Fruit fly (Drosophila melanogaster) whole organism, embryonic: ENCODE data around the gene haf.

ENCODE experiments used
- Adf1 ChIP-seq: fragments of 200-800 bp; sonication (Bioruptor generic); IDR thresholded peaks from 2 replicates; pipeline ENCODE4 v1.3.6; 2022; ENCODE audit warnings: missing biosample characterization, missing genetic modification characterization
- CG10267 ChIP-seq: fragments of 200-800 bp; sonication (Bioruptor generic); optimal IDR thresholded peaks from 2 replicates; lab custom pipeline; 2018; ENCODE audit warnings: missing biosample characterization, mild to moderate bottlenecking, missing genetic modification characterization, moderate library complexity
- CG10431 ChIP-seq: fragments of 200-800 bp; sonication (Bioruptor generic); optimal IDR thresholded peaks from 3 replicates; lab custom pipeline; 2018; ENCODE audit warnings: missing biosample characterization, mild to moderate bottlenecking, missing genetic modification characterization
- CG11398 ChIP-seq: fragments of 200-800 bp; sonication (Bioruptor generic); optimal IDR thresholded peaks from 2 replicates; lab custom pipeline; 2016; ENCODE audit warnings: missing biosample characterization, missing genetic modification characterization
- CG12155 ChIP-seq: fragments of 200-800 bp; sonication (Bioruptor generic); optimal IDR thresholded peaks from 3 replicates; lab custom pipeline; 2016; ENCODE audit warnings: missing biosample characterization, missing genetic modification characterization
- CG12769 ChIP-seq: fragments of 200-800 bp; sonication (Bioruptor generic); optimal IDR thresholded peaks from 2 replicates; lab custom pipeline; 2019; ENCODE audit warnings: missing biosample characterization, mild to moderate bottlenecking, missing genetic modification characterization, moderate library complexity
- CG13287 ChIP-seq: fragments of 200-800 bp; sonication (Bioruptor generic); IDR thresholded peaks from 2 replicates; pipeline ENCODE4 v1.3.6; 2022; ENCODE audit warnings: missing biosample characterization, missing genetic modification characterization; ENCODE audit not compliant: partially characterized antibody
- CG13624 ChIP-seq: fragments of 200-800 bp; sonication (Bioruptor generic); optimal IDR thresholded peaks from 2 replicates; lab custom pipeline; 2016; ENCODE audit warnings: missing biosample characterization, missing genetic modification characterization
- CG14441 ChIP-seq: fragments of 200-800 bp; sonication (Bioruptor generic); IDR thresholded peaks from 2 replicates; pipeline ENCODE4 v1.3.6; 2022; ENCODE audit warnings: missing biosample characterization, missing genetic modification characterization
- CG17568 ChIP-seq: fragments of 200-800 bp; sonication (Bioruptor generic); optimal IDR thresholded peaks from 2 replicates; lab custom pipeline; 2018; ENCODE audit warnings: missing biosample characterization, mild to moderate bottlenecking, missing genetic modification characterization, moderate library complexity
- CG2678 ChIP-seq: fragments of 200-800 bp; sonication (Bioruptor generic); optimal IDR thresholded peaks from 3 replicates; lab custom pipeline; 2019; ENCODE audit warnings: missing biosample characterization, mild to moderate bottlenecking, missing genetic modification characterization, moderate library complexity
- CG30020 ChIP-seq: fragments of 200-800 bp; optimal IDR thresholded peaks from 2 replicates; lab custom pipeline; 2019; ENCODE audit warnings: missing biosample characterization, mild to moderate bottlenecking, missing genetic modification characterization, moderate library complexity
- CG32767 ChIP-seq: fragments of 200-800 bp; sonication (Bioruptor generic); IDR thresholded peaks from 2 replicates; pipeline ENCODE4 v1.3.6; 2022; ENCODE audit warnings: missing biosample characterization, missing genetic modification characterization
- CG34224 ChIP-seq: fragments of 200-800 bp; sonication (Bioruptor generic); IDR thresholded peaks from 3 replicates; pipeline ENCODE4 v1.3.6; 2022; ENCODE audit warnings: missing biosample characterization, missing genetic modification characterization; ENCODE audit not compliant: partially characterized antibody
- CG34376 ChIP-seq: fragments of 200-800 bp; sonication (Bioruptor generic); optimal IDR thresholded peaks from 2 replicates; lab custom pipeline; 2018; ENCODE audit warnings: missing biosample characterization, mild to moderate bottlenecking, missing genetic modification characterization
- CG4282 ChIP-seq: fragments of 200-800 bp; sonication (Bioruptor generic); optimal IDR thresholded peaks from 2 replicates; lab custom pipeline; 2016; ENCODE audit warnings: missing biosample characterization, missing genetic modification characterization
- CG4360 ChIP-seq: fragments of 200-800 bp; sonication (Bioruptor generic); IDR thresholded peaks from 2 replicates; pipeline ENCODE4 v1.3.6; 2022; ENCODE audit warnings: missing biosample characterization, missing genetic modification characterization
- CG7556 ChIP-seq: fragments of 200-800 bp; sonication (Bioruptor generic); optimal IDR thresholded peaks from 2 replicates; lab custom pipeline; 2017; ENCODE audit warnings: missing biosample characterization, mild to moderate bottlenecking, missing genetic modification characterization
- CG9876 ChIP-seq: fragments of 200-800 bp; sonication (Bioruptor generic); optimal IDR thresholded peaks from 2 replicates; lab custom pipeline; 2016; ENCODE audit warnings: missing biosample characterization, missing genetic modification characterization
- Deaf1 ChIP-seq: fragments of 200-800 bp; optimal IDR thresholded peaks from 3 replicates; lab custom pipeline; 2019; ENCODE audit warnings: missing biosample characterization, mild to moderate bottlenecking, missing genetic modification characterization, moderate library complexity
- Fer1 ChIP-seq: fragments of 200-800 bp; sonication (Bioruptor generic); optimal IDR thresholded peaks from 2 replicates; lab custom pipeline; 2017; ENCODE audit warnings: missing biosample characterization, mild to moderate bottlenecking, missing genetic modification characterization
- HLH3B ChIP-seq: fragments of 200-800 bp; sonication (Bioruptor generic); IDR thresholded peaks from 2 replicates; pipeline ENCODE4 v1.3.6; 2022; ENCODE audit warnings: missing biosample characterization, missing genetic modification characterization
- HLH54F ChIP-seq: fragments of 200-800 bp; sonication (Bioruptor generic); optimal IDR thresholded peaks from 3 replicates; lab custom pipeline; 2016; ENCODE audit warnings: missing biosample characterization, missing genetic modification characterization
- HmgZ ChIP-seq: fragments of 200-800 bp; sonication (Bioruptor generic); optimal IDR thresholded peaks from 2 replicates; lab custom pipeline; 2018; ENCODE audit warnings: missing biosample characterization, mild to moderate bottlenecking, missing genetic modification characterization
- Lhr ChIP-seq: fragments of 200-800 bp; sonication (Bioruptor generic); optimal IDR thresholded peaks from 3 replicates; lab custom pipeline; 2017; ENCODE audit warnings: mild to moderate bottlenecking, missing biosample characterization, missing genetic modification reagents, missing genetic modification characterization
- Med ChIP-seq: fragments of 200-800 bp; sonication (Bioruptor generic); peaks from one replicate; lab custom pipeline; 2016; ENCODE audit warnings: missing biosample characterization, missing genetic modification characterization, mild to moderate bottlenecking, inconsistent platforms, moderate library complexity
- Nf-YB ChIP-seq: fragments of 200-800 bp; sonication (Bioruptor generic); optimal IDR thresholded peaks from 3 replicates; lab custom pipeline; 2019; ENCODE audit warnings: missing biosample characterization, mild to moderate bottlenecking, missing genetic modification characterization, moderate library complexity
- Rfx ChIP-seq: fragments of 200-800 bp; sonication (Bioruptor generic); IDR thresholded peaks from 2 replicates; pipeline ENCODE4 v1.3.6; 2022; ENCODE audit warnings: missing biosample characterization, missing genetic modification characterization
- bcd ChIP-seq: fragments of 200-800 bp; sonication (Bioruptor generic); optimal IDR thresholded peaks from 2 replicates; lab custom pipeline; 2017; ENCODE audit warnings: missing biosample characterization, mild to moderate bottlenecking, missing genetic modification characterization
- chinmo ChIP-seq: fragments of 200-800 bp; sonication (Bioruptor generic); IDR thresholded peaks from 4 replicates; pipeline ENCODE4 v1.3.6; 2022; ENCODE audit warnings: missing biosample characterization, missing genetic modification characterization; ENCODE audit not compliant: partially characterized antibody
- chm ChIP-seq: fragments of 200-800 bp; sonication (Bioruptor generic); IDR thresholded peaks from 2 replicates; pipeline ENCODE4 v1.3.6; 2022; ENCODE audit warnings: missing biosample characterization, missing genetic modification characterization
- dmrt11E ChIP-seq: fragments of 200-800 bp; sonication (Bioruptor generic); optimal IDR thresholded peaks from 3 replicates; lab custom pipeline; 2018; ENCODE audit warnings: missing biosample characterization, mild to moderate bottlenecking, missing genetic modification characterization, moderate library complexity
- eve ChIP-seq, 2 experiments: fragments of >200 bp; optimal IDR thresholded peaks; 2 replicates each; lab custom pipeline; 2017; ENCODE audit warnings: missing biosample characterization in 2 of 2, missing genetic modification characterization in 2 of 2
- gro ChIP-seq: fragments of 200-800 bp; sonication (Bioruptor generic); optimal IDR thresholded peaks from 2 replicates; lab custom pipeline; 2016; ENCODE audit warnings: missing biosample characterization, missing genetic modification characterization
- ham ChIP-seq: fragments of 200-800 bp; sonication (Bioruptor generic); IDR thresholded peaks from 2 replicates; pipeline ENCODE4 v1.3.6; 2022; ENCODE audit warnings: missing biosample characterization, missing genetic modification characterization
- hkb ChIP-seq, 2 experiments: fragments of 200-800 bp in 1 of 2; fragments of >200 bp in 1 of 2; sonication (Bioruptor generic) in 1 of 2; IDR thresholded peaks in 1 of 2; optimal IDR thresholded peaks in 1 of 2; 2 replicates each; pipeline versions ENCODE4 v1.3.6 to Lab custom; 2017 to 2022; ENCODE audit warnings: missing biosample characterization in 1 of 2, missing genetic modification characterization in 1 of 2
- lab ChIP-seq: fragments of 200-800 bp; sonication (Bioruptor generic); optimal IDR thresholded peaks from 3 replicates; lab custom pipeline; 2017; ENCODE audit warnings: missing biosample characterization, missing genetic modification characterization, mild to moderate bottlenecking, moderate library complexity, missing genetic modification reagents
- mirr ChIP-seq: fragments of 200-800 bp; sonication (Bioruptor generic); optimal IDR thresholded peaks from 3 replicates; lab custom pipeline; 2018; ENCODE audit warnings: missing biosample characterization, mild to moderate bottlenecking, missing genetic modification characterization
- pho ChIP-seq: fragments of 200-800 bp; sonication (Bioruptor generic); optimal IDR thresholded peaks from 2 replicates; lab custom pipeline; 2016; ENCODE audit warnings: missing biosample characterization, missing genetic modification characterization
- phol ChIP-seq: fragments of 200-800 bp; sonication (Bioruptor generic); optimal IDR thresholded peaks from 3 replicates; lab custom pipeline; 2018; ENCODE audit warnings: missing biosample characterization, mild to moderate bottlenecking, missing genetic modification characterization, moderate library complexity
- rib ChIP-seq: fragments of 200-800 bp; sonication (Bioruptor generic); IDR thresholded peaks from 2 replicates; pipeline ENCODE4 v1.3.6; 2022; ENCODE audit warnings: missing biosample characterization, missing genetic modification characterization
- row ChIP-seq: fragments of 200-800 bp; sonication (Bioruptor generic); IDR thresholded peaks from 3 replicates; pipeline ENCODE4 v1.3.6; 2022; ENCODE audit warnings: missing biosample characterization, missing genetic modification characterization
- so ChIP-seq: fragments of 200-800 bp; sonication (Bioruptor generic); IDR thresholded peaks from 3 replicates; pipeline ENCODE4 v1.3.6; 2022; ENCODE audit warnings: missing biosample characterization, missing genetic modification characterization
- sob ChIP-seq: fragments of 200-800 bp; sonication (Bioruptor generic); IDR thresholded peaks from 2 replicates; pipeline ENCODE4 v1.3.6; 2022; ENCODE audit warnings: missing biosample characterization, missing genetic modification characterization
- sqz ChIP-seq: fragments of 200-800 bp; sonication (Bioruptor generic); optimal IDR thresholded peaks from 3 replicates; lab custom pipeline; 2018; ENCODE audit warnings: missing biosample characterization, mild to moderate bottlenecking, missing genetic modification characterization
- unc-4 ChIP-seq: fragments of 200-800 bp; sonication (Bioruptor generic); IDR thresholded peaks from 2 replicates; pipeline ENCODE4 v1.3.6; 2022; ENCODE audit warnings: missing biosample characterization, missing genetic modification characterization; ENCODE audit not compliant: partially characterized antibody
- vvl ChIP-seq: fragments of 200-800 bp; sonication (Bioruptor generic); IDR thresholded peaks from 2 replicates; pipeline ENCODE4 v1.3.6; 2022; ENCODE audit warnings: missing biosample characterization, missing genetic modification characterization
- wor ChIP-seq: fragments of 200-800 bp; sonication (Bioruptor generic); IDR thresholded peaks from 2 replicates; pipeline ENCODE4 v1.3.6; 2022; ENCODE audit warnings: missing biosample characterization, missing genetic modification characterization

haf gene

DNA sequence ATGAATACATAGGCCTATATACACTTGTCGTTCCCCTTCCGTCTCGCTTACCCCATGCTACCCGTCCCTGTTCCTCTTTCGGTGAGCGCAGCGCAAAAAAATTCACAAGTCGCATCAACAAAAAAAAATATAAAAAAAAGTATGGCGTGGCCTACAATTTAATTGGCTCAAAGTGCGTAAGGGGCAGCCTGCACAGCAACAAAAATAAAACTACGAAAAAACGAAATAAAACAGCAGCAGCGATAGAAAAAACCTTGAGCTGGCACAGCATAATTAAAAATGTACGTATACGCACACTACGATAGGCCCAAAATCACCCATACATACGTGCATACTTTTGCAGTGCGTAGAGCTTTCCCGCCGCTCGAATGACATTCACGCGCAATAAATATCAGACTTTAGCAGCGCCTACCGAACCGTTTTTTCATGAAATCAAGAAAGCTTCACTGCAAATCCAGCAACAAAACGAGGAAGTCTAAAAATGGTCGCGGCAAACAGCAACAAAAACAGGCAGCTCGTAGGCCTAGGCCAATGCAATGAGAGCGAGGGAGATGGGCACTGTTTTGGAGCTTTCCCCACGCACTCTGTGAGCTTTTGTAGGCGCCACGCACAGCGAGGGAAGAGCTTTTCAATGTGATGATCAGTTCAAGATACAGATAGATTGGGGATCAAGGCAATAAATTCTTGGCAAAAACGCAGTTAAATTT is 102.1 kb downstream of the haf start:
- TF ChIP-seq Fer1 (peak; percentile 47), wor (GFP tag; lab: Robert Waterston, UW) (no peak), CG30020 (tag; lab: Kevin White, UChicago) (no peak), CG13624 (peak; percentile 35), CG4360 (GFP tag; lab: Robert Waterston, UW) (peak; percentile 55), CG12769 (tag; lab: Kevin White, UChicago) (peak; percentile 51), Lhr (GFP tag; lab: Kevin White, UChicago) (no peak), CG10431 (GFP tag; lab: Kevin White, UChicago) (no peak), CG4282 (no peak), eve (GFP tag; optimal IDR thresholded peaks at IDR 0.05; lab: Kevin White, UChicago) (peak in 1 of 2 experiments; percentile 19), pho (peak; percentile 6), mirr (GFP tag; lab: Kevin White, UChicago) (peak; percentile 58), CG9876 (GFP tag; lab: Kevin White, UChicago) (no peak), CG2678 (tag; lab: Kevin White, UChicago) (peak; percentile 27), Rfx (0 out of 2 replicates have a peak, but pooled peaks have one; percentile 14), Nf-YB (GFP tag; lab: Kevin White, UChicago) (peak; percentile 73), lab (GFP tag; lab: Kevin White, UChicago) (no peak), CG10267 (no peak), Deaf1 (tag; lab: Kevin White, UChicago) (peak; percentile 50), unc-4 (GFP tag; lab: Robert Waterston, UW) (no peak; the same call in 1 of the 2 replicates), CG7556 (GFP tag; lab: Kevin White, UChicago) (no peak), sqz (peak; percentile 85), hkb (optimal IDR thresholded peaks at IDR 0.05; lab: Kevin White, UChicago) (no peak), hkb (GFP tag; IDR thresholded peaks at IDR 0.05; lab: Robert Waterston, UW) (0 out of 2 replicates have a peak, but pooled peaks have one; percentile 41), CG17568 (peak; percentile 24), HLH54F (GFP tag; lab: Kevin White, UChicago) (peak; percentile 4), chm (GFP tag; lab: Robert Waterston, UW) (peak; percentile 58; the same call in 1 of the 2 replicates), ham (GFP tag; lab: Robert Waterston, UW) (no peak), so (GFP tag; lab: Robert Waterston, UW) (0 out of 3 replicates have a peak, but pooled peaks have one; percentile 31), Med (GFP tag; lab: Kevin White, UChicago) (peak; percentile 65), sob (GFP tag; lab: Robert Waterston, UW) (peak; percentile 26; the same call in 1 of the 2 replicates), row (GFP tag; lab: Robert Waterston, UW) (peak; percentile 14; the same call in 1 of the 3 replicates), HLH3B (no peak), CG13287 (GFP tag; lab: Robert Waterston, UW) (peak; percentile 51), CG34376 (peak; percentile 76), CG11398 (GFP tag; lab: Kevin White, UChicago) (no peak), CG32767 (0 out of 2 replicates have a peak, but pooled peaks have one; percentile 33), bcd (no peak), CG12155 (GFP tag; lab: Kevin White, UChicago) (no peak), rib (GFP tag; lab: Robert Waterston, UW) (peak; percentile 62), chinmo (GFP tag; lab: Robert Waterston, UW) (peak; percentile 100), Adf1 (GFP tag; lab: Robert Waterston, UW) (peak; percentile 50; the same call in 1 of the 2 replicates), dmrt11E (tag; lab: Kevin White, UChicago) (no peak), CG14441 (0 out of 2 replicates have a peak, but pooled peaks have one; percentile 29), HmgZ (tag; lab: Kevin White, UChicago) (peak; percentile 29), phol (tag; lab: Kevin White, UChicago) (no peak), CG34224 (GFP tag; lab: Robert Waterston, UW) (0 out of 3 replicates have a peak, but pooled peaks have one; percentile 35), gro (GFP tag; lab: Kevin White, UChicago) (peak; percentile 1), vvl (GFP tag; lab: Robert Waterston, UW) (peak; percentile 45; the same call in 1 of the 2 replicates)
